Fruit fly (Drosophila melanogaster): Measurements from ENCODE around the gene Hrb87F.
A peak's percentile ranks its signal among the peaks of the same experiment; 100 is the strongest.

Hrb87F gene

dm6 chr3R:13660924-13661659, 761 bp upstream of the Hrb87F start, which contains the start of gene B52 (continued):
- TF ChIP-seq lbe (GFP tag; optimal IDR thresholded peaks at IDR 0.05) (peak; percentile 49), ssp (GFP tag; IDR thresholded peaks at IDR 0.05) (peak; percentile 76), TFAM (GFP tag; optimal IDR thresholded peaks at IDR 0.05) (no peak), CG6683 (GFP tag; optimal IDR thresholded peaks at IDR 0.05) (peak; percentile 8), Mrtf (GFP tag; IDR thresholded peaks at IDR 0.05) (peak; percentile 49; the same call in 1 of the 3 replicates), gcm2 (GFP tag; optimal IDR thresholded peaks at IDR 0.05) (peak; percentile 31), sens (GFP tag) (peak; percentile 87), Xrp1 (GFP tag; IDR thresholded peaks at IDR 0.05) (no peak; the same call in 1 of the 2 replicates), CG10654 (GFP tag; optimal IDR thresholded peaks at IDR 0.05) (peak; percentile 29), CG2199 (GFP tag; IDR thresholded peaks at IDR 0.05) (0 out of 3 replicates have a peak, but pooled peaks have one; percentile 35), en (GFP tag; optimal IDR thresholded peaks at IDR 0.05) (peak; percentile 57), CG10274 (GFP tag; optimal IDR thresholded peaks at IDR 0.05) (peak; percentile 41), CG4404 (GFP tag; IDR thresholded peaks at IDR 0.05) (0 out of 2 replicates have a peak, but pooled peaks have one; percentile 16), inv (GFP tag; IDR thresholded peaks at IDR 0.05; ENCODE audit: partially characterized antibody) (peak; percentile 49; the same call in 1 of the 2 replicates), run (tag; optimal IDR thresholded peaks at IDR 0.05) (no peak), gcm (GFP tag; optimal IDR thresholded peaks at IDR 0.05) (peak; percentile 78), CG13894 (tag; optimal IDR thresholded peaks at IDR 0.05) (no peak), ttk (GFP tag; IDR thresholded peaks at IDR 0.05) (peak; percentile 62; the same call in 1 of the 2 replicates), CG4360 (GFP tag; IDR thresholded peaks at IDR 0.05) (no peak), CG2129 (GFP tag; IDR thresholded peaks at IDR 0.05; ENCODE audit: partially characterized antibody) (peak; percentile 18; the same call in 1 of the 2 replicates), YL-1 (GFP tag; optimal IDR thresholded peaks at IDR 0.05) (peak; percentile 96), Chrac-16 (GFP tag; optimal IDR thresholded peaks at IDR 0.05) (peak; percentile 34), cwo (GFP tag; optimal IDR thresholded peaks at IDR 0.05) (no peak), Tbp (GFP tag; optimal IDR thresholded peaks at IDR 0.05) (no peak), CG18619 (GFP tag; optimal IDR thresholded peaks at IDR 0.05) (peak; percentile 72), HHEX (GFP tag; optimal IDR thresholded peaks at IDR 0.05) (peak; percentile 74), bigmax (GFP tag; optimal IDR thresholded peaks at IDR 0.05) (peak; percentile 51), CG8924 (tag; optimal IDR thresholded peaks at IDR 0.05) (no peak), CG33557 (GFP tag; optimal IDR thresholded peaks at IDR 0.05) (peak; percentile 79), grn (GFP tag; optimal IDR thresholded peaks at IDR 0.05) (no peak), CG34224 (GFP tag; IDR thresholded peaks at IDR 0.05; ENCODE audit: partially characterized antibody) (no peak), CG12659 (GFP tag; optimal IDR thresholded peaks at IDR 0.05) (peak; percentile 93), CG12391 (tag; optimal IDR thresholded peaks at IDR 0.05) (peak; percentile 57), Atf6 (GFP tag; IDR thresholded peaks at IDR 0.05) (peak; percentile 57), CG33213 (GFP tag; optimal IDR thresholded peaks at IDR 0.05) (peak; percentile 72), ci (GFP tag; IDR thresholded peaks at IDR 0.05) (peak; percentile 94), ranshi (GFP tag; IDR thresholded peaks at IDR 0.05) (peak; percentile 49; the same call in 1 of the 2 replicates), BEAF-32 (GFP tag; optimal IDR thresholded peaks at IDR 0.05) (peak; percentile 73), Ssrp (tag; optimal IDR thresholded peaks at IDR 0.05) (no peak), tx (GFP tag; optimal IDR thresholded peaks at IDR 0.05) (no peak), CG14050 (GFP tag; IDR thresholded peaks at IDR 0.05) (no peak), Adf1 (GFP tag; IDR thresholded peaks at IDR 0.05) (peak; percentile 24; the same call in 1 of the 2 replicates), Sin3A (optimal IDR thresholded peaks at IDR 0.05) (peak; percentile 47), pan (optimal IDR thresholded peaks at IDR 0.05) (no peak), pan (GFP tag; optimal IDR thresholded peaks at IDR 0.05 in 1 of 2, IDR thresholded peaks at IDR 0.05 in 1 of 2) (peak in 1 of 2 experiments; percentile 65), CG8765 (GFP tag; IDR thresholded peaks at IDR 0.05) (0 out of 2 replicates have a peak, but pooled peaks have one; percentile 41), Gug (GFP tag; IDR thresholded peaks at IDR 0.05) (peak; percentile 47; the same call in 2 of the 4 replicates), Fer3 (tag; optimal IDR thresholded peaks at IDR 0.05) (peak; percentile 73), Drgx (GFP tag; IDR thresholded peaks at IDR 0.05) (peak; percentile 50)
